Worm (Caenorhabditis elegans): ENCODE measurements around the gene F01G10.4.

F01G10.4 gene

ce11 chrIV:10232456-10232855 lies at the start of gene F01G10.4:
Gene F01G10.4 (minus strand): TSS chrIV:10232556.
- no peak for TF ChIP-seq set-16 (GFP tag; IDR thresholded peaks at IDR 0.05)
- TF ChIP-seq lin-13 (GFP tag; optimal IDR thresholded peaks at IDR 0.05): no peak
- TF ChIP-seq hlh-30 (tag; optimal IDR thresholded peaks at IDR 0.05; ENCODE audit: insufficient read depth): no peak
- TF ChIP-seq rbr-2 (tag; optimal IDR thresholded peaks at IDR 0.05): no peak
- no peak for TF ChIP-seq T20F7.1 (GFP tag; optimal IDR thresholded peaks at IDR 0.05)
- TF ChIP-seq hmg-1.1 (GFP tag; IDR thresholded peaks at IDR 0.05): no peak
- no peak for TF ChIP-seq D1046.2 (GFP tag; IDR thresholded peaks at IDR 0.05)
- TF ChIP-seq unc-39 (tag; optimal IDR thresholded peaks at IDR 0.05): no peak
- no peak for TF ChIP-seq dve-1 (tag; optimal IDR thresholded peaks at IDR 0.05; ENCODE audit: insufficient read depth)
- no peak for TF ChIP-seq dmd-8 (GFP tag; IDR thresholded peaks at IDR 0.05)
- TF ChIP-seq hif-1 (tag; optimal IDR thresholded peaks at IDR 0.05): no peak
- TF ChIP-seq nhr-41 (GFP tag; IDR thresholded peaks at IDR 0.05): no peak
- TF ChIP-seq ceh-44 (GFP tag; IDR thresholded peaks at IDR 0.05): no peak
- TF ChIP-seq nhr-76 (tag; optimal IDR thresholded peaks at IDR 0.05): no peak

ce11 chrIV:10281482-10281881 lies 49.1 kb upstream of the F01G10.4 start, which contains the start of gene thk-1:
Gene thk-1 (minus strand): TSS chrIV:10281582.
- no peak for TF ChIP-seq unc-130 (GFP tag; optimal IDR thresholded peaks at IDR 0.05)
- no peak for TF ChIP-seq vab-7 (GFP tag; IDR thresholded peaks at IDR 0.05)
- peak; percentile 55 for TF ChIP-seq aha-1 (tag)
- peak; percentile 12 for TF ChIP-seq dve-1 (tag; optimal IDR thresholded peaks at IDR 0.05; ENCODE audit: insufficient read depth)
- TF ChIP-seq egl-43 (GFP tag; IDR thresholded peaks at IDR 0.05): no peak
- no peak for TF ChIP-seq nhr-11 (tag; optimal IDR thresholded peaks at IDR 0.05)
- TF ChIP-seq lin-39 (tag; optimal IDR thresholded peaks at IDR 0.05): no peak
- no peak for TF ChIP-seq gei-8 (GFP tag; optimal IDR thresholded peaks at IDR 0.05)
- TF ChIP-seq unc-62 (GFP tag; optimal IDR thresholded peaks at IDR 0.05 in 1 of 2): peak in 1 of 2 experiments; percentile 49
- no peak for TF ChIP-seq unc-62 (tag; optimal IDR thresholded peaks at IDR 0.05)
- no peak for TF ChIP-seq F44E2.7 (GFP tag; IDR thresholded peaks at IDR 0.05)
- TF ChIP-seq nhr-28 (tag; optimal IDR thresholded peaks at IDR 0.05): peak; percentile 7
- no peak for TF ChIP-seq madf-5 (GFP tag; IDR thresholded peaks at IDR 0.05)
- no peak for TF ChIP-seq Y105C5A.15 (GFP tag; IDR thresholded peaks at IDR 0.05)
- TF ChIP-seq pqm-1 (tag; optimal IDR thresholded peaks at IDR 0.05): peak; percentile 44
- TF ChIP-seq ztf-7 (tag; optimal IDR thresholded peaks at IDR 0.05): no peak
- TF ChIP-seq mep-1 (tag; optimal IDR thresholded peaks at IDR 0.05): no peak
- no peak for TF ChIP-seq lir-3 (tag; optimal IDR thresholded peaks at IDR 0.05)
- no peak for TF ChIP-seq nhr-76 (tag; optimal IDR thresholded peaks at IDR 0.05)
- TF ChIP-seq D1046.2 (GFP tag; IDR thresholded peaks at IDR 0.05): no peak

DNA sequence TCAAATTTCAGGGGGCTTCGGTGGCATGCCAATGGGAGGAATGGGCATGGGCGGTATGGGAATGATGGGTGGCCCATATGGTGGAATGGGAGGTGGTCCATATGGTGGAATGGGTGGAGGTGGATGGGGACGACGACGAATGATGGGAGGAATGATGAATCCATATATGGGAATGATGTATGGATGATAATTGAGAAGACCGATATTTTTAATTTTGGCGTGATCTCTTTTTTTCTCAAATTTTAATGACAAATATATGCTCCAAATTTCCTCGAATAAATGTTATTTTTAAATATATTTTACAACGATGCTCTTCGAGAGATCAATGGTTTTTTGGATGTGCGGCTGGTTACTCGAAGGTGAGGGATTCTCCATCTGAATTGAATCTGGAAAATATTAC lies 45.4 kb upstream of the F01G10.4 start, which contains the start of gene Y43C5A.4:
Y43C5A.4 (plus strand) TSS at position 301 of the 400 bp plus-strand sequence.
- TF ChIP-seq nhr-111 (GFP tag; optimal IDR thresholded peaks at IDR 0.05) (no peak), R02D3.7 (tag; optimal IDR thresholded peaks at IDR 0.05) (no peak), lin-15B (tag; optimal IDR thresholded peaks at IDR 0.05) (no peak), aly-2 (tag; optimal IDR thresholded peaks at IDR 0.05) (no peak), nhr-28 (tag; optimal IDR thresholded peaks at IDR 0.05) (no peak), daf-16 (GFP tag; optimal IDR thresholded peaks at IDR 0.05) (no peak), daf-16 (tag; optimal IDR thresholded peaks at IDR 0.05) (no peak), hlh-30 (tag; optimal IDR thresholded peaks at IDR 0.05; ENCODE audit: insufficient read depth) (no peak), F10B5.3 (tag; optimal IDR thresholded peaks at IDR 0.05) (no peak), nhr-48 (tag; optimal IDR thresholded peaks at IDR 0.05) (no peak), nhr-6 (tag; optimal IDR thresholded peaks at IDR 0.05) (no peak)

Data from whole organism, L4 larva.